Worm (Caenorhabditis elegans): ENCODE results near the gene col-41.

- no peak for TF ChIP-seq hlh-11 (tag; optimal IDR thresholded peaks at IDR 0.05)
- no peak for TF ChIP-seq unc-62 (GFP tag; optimal IDR thresholded peaks at IDR 0.05 in 1 of 2)
- TF ChIP-seq unc-62 (tag; optimal IDR thresholded peaks at IDR 0.05): no peak
- no peak for TF ChIP-seq pha-4 (GFP tag; IDR thresholded peaks at IDR 0.05)
- no peak for TF ChIP-seq pha-4 (tag; optimal IDR thresholded peaks at IDR 0.05)
- no peak for TF ChIP-seq egl-27 (tag; optimal IDR thresholded peaks at IDR 0.05)
- no peak for TF ChIP-seq ceh-32 (tag; optimal IDR thresholded peaks at IDR 0.05; ENCODE audit: poor library complexity)
- no peak for TF ChIP-seq saeg-2 (GFP tag; IDR thresholded peaks at IDR 0.05)
Measured at ce11 chrX:15222789-15223188, 46.5 kb upstream of the col-41 start.
